Worm (Caenorhabditis elegans) whole organism, L1 larva: ENCODE data around the gene nhr-1.

Source experiments
- C16A3.4 ChIP-seq: fragments of 150-350 bp; optimal IDR thresholded peaks from 2 replicates; lab custom pipeline; 2014; ENCODE audit warnings: missing biosample characterization, missing genetic modification characterization
- F16B12.6 ChIP-seq: fragments of 150-350 bp; optimal IDR thresholded peaks from 2 replicates; lab custom pipeline; 2014; ENCODE audit warnings: missing biosample characterization, missing genetic modification characterization
- Y116A8C.19 ChIP-seq: sonication (generic microtip); optimal IDR thresholded peaks from 2 replicates; lab custom pipeline; 2016; ENCODE audit warnings: missing compliant biosample characterization, missing genetic modification characterization, borderline replicate concordance
- aha-1 ChIP-seq: fragments of 150-350 bp; optimal IDR thresholded peaks from 2 replicates; lab custom pipeline; 2014; ENCODE audit warnings: missing biosample characterization, missing genetic modification characterization
- alr-1 ChIP-seq: fragments of 200-800 bp; sonication (Bioruptor generic); optimal IDR thresholded peaks from 2 replicates; lab custom pipeline; 2018; ENCODE audit warnings: borderline replicate concordance, mild to moderate bottlenecking, missing genetic modification characterization, missing compliant biosample characterization
- aly-2 ChIP-seq: fragments of 150-350 bp; optimal IDR thresholded peaks from 2 replicates; lab custom pipeline; 2014; ENCODE audit warnings: missing biosample characterization, missing genetic modification characterization
- ama-1 ChIP-seq: fragments of 150-350 bp; optimal IDR thresholded peaks from 2 replicates; lab custom pipeline; 2014
- blmp-1 ChIP-seq: fragments of 150-350 bp; optimal IDR thresholded peaks from 2 replicates; lab custom pipeline; 2014; ENCODE audit warnings: missing biosample characterization, missing genetic modification characterization
- ceh-63 ChIP-seq: fragments of 200-800 bp; sonication (Bioruptor generic); optimal IDR thresholded peaks from 2 replicates; lab custom pipeline; 2018; ENCODE audit warnings: mild to moderate bottlenecking, missing genetic modification characterization, missing compliant biosample characterization
- ceh-82 ChIP-seq, 3 experiments: fragments of 150-350 bp in 1 of 3; sonication (generic microtip) in 2 of 3; optimal IDR thresholded peaks; 2 replicates each; lab custom pipeline; 2014 to 2017; ENCODE audit warnings: missing biosample characterization in 3 of 3, missing genetic modification characterization in 3 of 3
- ces-1 ChIP-seq: fragments of 150-350 bp; optimal IDR thresholded peaks from 2 replicates; lab custom pipeline; 2014; ENCODE audit warnings: missing biosample characterization, missing genetic modification reagents, missing genetic modification characterization
- dpl-1 ChIP-seq, 3 experiments: fragments of 150-350 bp in 2 of 3; sonication (generic microtip) in 1 of 3; optimal IDR thresholded peaks; 2 replicates each; lab custom pipeline; 2014 to 2017; ENCODE audit warnings: missing biosample characterization in 3 of 3, missing genetic modification characterization in 3 of 3, missing genetic modification reagents in 3 of 3
- dsc-1 ChIP-seq: sonication (generic microtip); optimal IDR thresholded peaks from 2 replicates; lab custom pipeline; 2016; ENCODE audit warnings: mild to moderate bottlenecking, missing genetic modification characterization, missing compliant biosample characterization
- efl-1 ChIP-seq, 4 experiments: fragments of 150-350 bp; optimal IDR thresholded peaks in 3 of 4; peaks in 1 of 4; 1 replicate in 1 of 4; 2 replicates in 3 of 4; lab custom pipeline; 2014; ENCODE audit warnings: missing biosample characterization in 2 of 4, missing genetic modification characterization in 2 of 4, missing genetic modification reagents in 2 of 4
- efl-3 ChIP-seq: fragments of 200-800 bp; sonication (Bioruptor generic); optimal IDR thresholded peaks from 2 replicates; lab custom pipeline; 2018; ENCODE audit warnings: mild to moderate bottlenecking, missing genetic modification characterization, missing compliant biosample characterization
- egl-13 ChIP-seq: sonication (generic microtip); optimal IDR thresholded peaks from 2 replicates; lab custom pipeline; 2016; ENCODE audit warnings: missing genotype, missing genetic modification reagents, missing genetic modification characterization, missing compliant biosample characterization
- elt-2 ChIP-seq: sonication (generic microtip); optimal IDR thresholded peaks from 2 replicates; lab custom pipeline; 2016; ENCODE audit warnings: missing genetic modification characterization, mild to moderate bottlenecking, inconsistent platforms, missing compliant biosample characterization, missing genetic modification reagents
- ets-5 ChIP-seq: fragments of 200-800 bp; sonication (Bioruptor generic); IDR thresholded peaks from 2 replicates; pipeline ENCODE4 v1.3.6; 2022; ENCODE audit warnings: missing genetic modification characterization, missing compliant biosample characterization
- fkh-4 ChIP-seq: sonication (generic microtip); optimal IDR thresholded peaks from 2 replicates; lab custom pipeline; 2016; ENCODE audit warnings: missing compliant biosample characterization, missing genetic modification characterization, borderline replicate concordance
- fos-1 ChIP-seq: fragments of 150-350 bp; optimal IDR thresholded peaks from 2 replicates; lab custom pipeline; 2014; ENCODE audit warnings: missing biosample characterization, missing genetic modification characterization
- grh-1 ChIP-seq: fragments of 200-800 bp; sonication (Bioruptor generic); IDR thresholded peaks from 2 replicates; pipeline ENCODE4 v1.3.6; 2022; ENCODE audit warnings: missing genetic modification reagents, missing genetic modification characterization, missing compliant biosample characterization
- hlh-4 ChIP-seq: sonication (generic microtip); optimal IDR thresholded peaks from 2 replicates; lab custom pipeline; 2016; ENCODE audit warnings: mild to moderate bottlenecking, missing genetic modification characterization, missing compliant biosample characterization
- hpl-2 ChIP-seq: fragments of 150-350 bp; optimal IDR thresholded peaks from 2 replicates; lab custom pipeline; 2014; ENCODE audit warnings: missing biosample characterization, missing genetic modification reagents, missing genetic modification characterization
- irx-1 ChIP-seq: sonication (generic microtip); optimal IDR thresholded peaks from 2 replicates; lab custom pipeline; 2016; ENCODE audit warnings: missing genetic modification characterization, missing compliant biosample characterization
- jun-1 ChIP-seq: fragments of 150-350 bp; optimal IDR thresholded peaks from 2 replicates; lab custom pipeline; 2014; ENCODE audit warnings: missing biosample characterization, missing genetic modification reagents, missing genetic modification characterization
- lin-13 ChIP-seq: fragments of 150-350 bp; optimal IDR thresholded peaks from 2 replicates; lab custom pipeline; 2014; ENCODE audit warnings: missing biosample characterization, missing genetic modification reagents, missing genetic modification characterization
- lin-14 ChIP-seq: fragments of 200-800 bp; sonication (Bioruptor generic); optimal IDR thresholded peaks from 2 replicates; lab custom pipeline; 2018; ENCODE audit warnings: mild to moderate bottlenecking, missing genetic modification characterization, moderate library complexity, missing compliant biosample characterization
- lin-15B ChIP-seq: fragments of 150-350 bp; sonication (generic microtip); optimal IDR thresholded peaks from 3 replicates; lab custom pipeline; 2014; ENCODE audit warnings: missing biosample characterization, missing genetic modification characterization
- lir-3 ChIP-seq: sonication (generic microtip); optimal IDR thresholded peaks from 2 replicates; lab custom pipeline; 2016; ENCODE audit warnings: mild to moderate bottlenecking, missing genetic modification characterization, moderate library complexity, missing compliant biosample characterization; ENCODE audit not compliant: poor library complexity
- mab-9 ChIP-seq: fragments of 200-800 bp; sonication (Bioruptor generic); IDR thresholded peaks from 2 replicates; pipeline ENCODE4 v1.3.6; 2022; ENCODE audit warnings: missing genetic modification reagents, missing genetic modification characterization, missing compliant biosample characterization
- mdl-1 ChIP-seq, 2 experiments: fragments of 150-350 bp; optimal IDR thresholded peaks; 2 replicates each; lab custom pipeline; 2014 to 2017; ENCODE audit warnings: missing biosample characterization in 2 of 2, missing genetic modification characterization in 2 of 2, inconsistent platforms in 1 of 2
- mep-1 ChIP-seq: fragments of 150-350 bp; optimal IDR thresholded peaks from 2 replicates; lab custom pipeline; 2014; ENCODE audit warnings: missing biosample characterization, missing genetic modification characterization
- nhr-11 ChIP-seq: fragments of 150-350 bp; optimal IDR thresholded peaks from 2 replicates; lab custom pipeline; 2014; ENCODE audit warnings: missing biosample characterization, missing genetic modification characterization
- nhr-19 ChIP-seq: fragments of 200-800 bp; sonication (Bioruptor generic); conservative IDR thresholded peaks from 2 replicates; pipeline ENCODE4 v1.3.6; 2022; ENCODE audit warnings: missing genetic modification characterization, missing compliant biosample characterization
- nhr-20 ChIP-seq: sonication (generic microtip); optimal IDR thresholded peaks from 2 replicates; lab custom pipeline; 2016; ENCODE audit warnings: mild to moderate bottlenecking, missing genetic modification characterization, missing compliant biosample characterization
- nhr-237 ChIP-seq: fragments of 150-350 bp; optimal IDR thresholded peaks from 2 replicates; lab custom pipeline; 2014; ENCODE audit warnings: missing biosample characterization, missing genetic modification characterization
- nhr-71 ChIP-seq: sonication (generic microtip); optimal IDR thresholded peaks from 2 replicates; lab custom pipeline; 2016; ENCODE audit warnings: mild to moderate bottlenecking, missing genetic modification characterization, moderate library complexity, missing compliant biosample characterization
- nhr-76 ChIP-seq: sonication (generic microtip); optimal IDR thresholded peaks from 2 replicates; lab custom pipeline; 2017; ENCODE audit warnings: missing biosample characterization, missing genetic modification characterization
- nhr-84 ChIP-seq: sonication (generic microtip); optimal IDR thresholded peaks from 2 replicates; lab custom pipeline; 2017; ENCODE audit warnings: missing biosample characterization, missing genetic modification characterization
- nhr-90 ChIP-seq: sonication (generic microtip); optimal IDR thresholded peaks from 2 replicates; lab custom pipeline; 2016; ENCODE audit warnings: mild to moderate bottlenecking, missing genetic modification characterization, missing compliant biosample characterization; ENCODE audit not compliant: poor library complexity
- rnt-1 ChIP-seq: sonication (generic microtip); optimal IDR thresholded peaks from 2 replicates; lab custom pipeline; 2016; ENCODE audit warnings: mild to moderate bottlenecking, missing genetic modification characterization, moderate library complexity, missing compliant biosample characterization
- sptf-1 ChIP-seq: fragments of 150-350 bp; optimal IDR thresholded peaks from 2 replicates; lab custom pipeline; 2014; ENCODE audit warnings: missing biosample characterization, missing genetic modification characterization
- tlp-1 ChIP-seq: fragments of 150-350 bp; optimal IDR thresholded peaks from 2 replicates; lab custom pipeline; 2014; ENCODE audit warnings: missing biosample characterization, missing genetic modification characterization
- unc-130 ChIP-seq: fragments of 150-350 bp; optimal IDR thresholded peaks from 2 replicates; lab custom pipeline; 2017; ENCODE audit warnings: missing biosample characterization, missing genetic modification characterization, inconsistent platforms
- unc-30 ChIP-seq: sonication (generic microtip); optimal IDR thresholded peaks from 2 replicates; lab custom pipeline; 2017; ENCODE audit warnings: missing biosample characterization, missing genetic modification characterization
- unc-62 ChIP-seq: fragments of 150-350 bp; optimal IDR thresholded peaks from 2 replicates; lab custom pipeline; 2014; ENCODE audit warnings: missing biosample characterization, missing genetic modification reagents, missing genetic modification characterization
- unc-86 ChIP-seq: sonication (generic microtip); optimal IDR thresholded peaks from 2 replicates; lab custom pipeline; 2016; ENCODE audit warnings: missing genetic modification characterization, missing compliant biosample characterization
- unc-98 ChIP-seq: fragments of 200-800 bp; sonication (Bioruptor generic); IDR thresholded peaks from 2 replicates; pipeline ENCODE4 v1.3.6; 2022; ENCODE audit warnings: missing genetic modification characterization, missing compliant biosample characterization
- zip-4 ChIP-seq: fragments of 200-800 bp; sonication (Bioruptor generic); optimal IDR thresholded peaks from 2 replicates; lab custom pipeline; 2018; ENCODE audit warnings: mild to moderate bottlenecking, missing genetic modification characterization, moderate library complexity, missing compliant biosample characterization

nhr-1 gene

DNA sequence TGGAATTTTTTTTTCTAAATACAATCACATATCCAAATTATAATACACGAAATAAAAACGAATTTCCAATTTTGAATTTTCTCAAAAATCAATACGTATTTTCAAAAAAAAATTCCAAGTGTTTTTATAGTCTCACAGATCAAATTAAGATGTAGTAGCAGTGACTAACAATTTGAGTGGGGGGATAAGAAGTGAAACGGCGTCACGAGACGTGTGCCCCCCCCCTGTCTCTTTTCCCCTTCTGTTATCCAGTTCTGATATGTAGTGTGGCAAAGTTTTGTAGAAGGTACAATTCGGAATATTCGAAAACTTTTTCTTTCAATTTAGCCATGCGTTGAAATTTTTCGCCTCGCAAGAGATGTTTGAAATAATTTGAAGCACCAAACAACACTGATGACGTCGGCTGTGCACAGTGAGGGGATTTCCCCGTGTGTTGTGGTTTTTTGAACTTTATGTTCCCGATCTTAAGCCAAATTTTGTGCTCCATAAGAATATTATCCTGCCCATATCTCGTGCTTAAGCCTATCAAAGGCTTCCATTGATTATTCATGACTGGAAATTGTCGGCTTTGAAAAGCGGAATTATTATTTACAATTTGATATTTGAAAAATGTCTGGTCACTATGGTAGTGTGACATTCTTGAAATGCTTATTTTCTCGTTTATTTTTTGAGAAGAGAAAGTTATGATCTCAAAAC, 1.5 kb downstream of the nhr-1 start (continued):
- TF ChIP-seq fos-1 (tag; lab: Kevin White, UChicago) (no peak), hpl-2 (GFP tag; lab: Kevin White, UChicago) (no peak), lir-3 (no peak), unc-130 (peak; percentile 16), ets-5 (GFP tag; lab: Robert Waterston, UW) (no peak), sptf-1 (no peak), mep-1 (tag; lab: Kevin White, UChicago) (no peak), mdl-1 (tag; optimal IDR thresholded peaks at IDR 0.05; lab: Kevin White, UChicago) (peak in 1 of 2 experiments; percentile 21), irx-1 (no peak), nhr-71 (tag; lab: Kevin White, UChicago) (peak; percentile 26), zip-4 (GFP tag; lab: Kevin White, UChicago) (no peak), unc-30 (no peak), elt-2 (no peak), nhr-11 (tag; lab: Kevin White, UChicago) (no peak), mab-9 (no peak), efl-3 (GFP tag; lab: Kevin White, UChicago) (no peak), rnt-1 (tag; lab: Kevin White, UChicago) (no peak), nhr-84 (tag; lab: Kevin White, UChicago) (no peak), alr-1 (tag; lab: Kevin White, UChicago) (no peak), ceh-63 (GFP tag; lab: Kevin White, UChicago) (no peak), fkh-4 (tag; lab: Kevin White, UChicago) (no peak), ceh-82 (tag; optimal IDR thresholded peaks at IDR 0.05; lab: Kevin White, UChicago) (no peak), grh-1 (GFP tag; lab: Robert Waterston, UW) (no peak), jun-1 (tag; lab: Kevin White, UChicago) (no peak), aly-2 (tag; lab: Kevin White, UChicago) (no peak), blmp-1 (peak; percentile 94), nhr-20 (tag; lab: Kevin White, UChicago) (peak; percentile 45), tlp-1 (tag; lab: Kevin White, UChicago) (no peak), egl-13 (tag; lab: Kevin White, UChicago) (no peak), ama-1 (no peak), nhr-19 (GFP tag; lab: Robert Waterston, UW) (no peak), nhr-90 (no peak), dpl-1 (GFP tag; optimal IDR thresholded peaks at IDR 0.05; lab: Kevin White, UChicago) (no peak), hlh-4 (no peak), dsc-1 (tag; lab: Kevin White, UChicago) (peak; percentile 80), nhr-237 (tag; lab: Kevin White, UChicago) (no peak), nhr-76 (no peak), ces-1 (GFP tag; lab: Kevin White, UChicago) (no peak), unc-98 (GFP tag; lab: Robert Waterston, UW) (no peak), Y116A8C.19 (no peak), F16B12.6 (tag; lab: Kevin White, UChicago) (no peak), unc-62 (GFP tag; lab: Kevin White, UChicago) (no peak), C16A3.4 (tag; lab: Kevin White, UChicago) (no peak), aha-1 (tag; lab: Kevin White, UChicago) (no peak), unc-86 (no peak), lin-13 (no peak), lin-15B (tag; lab: Kevin White, UChicago) (no peak), efl-1 (optimal IDR thresholded peaks at IDR 0.05; lab: Kevin White, UChicago) (no peak), efl-1 (GFP tag; optimal IDR thresholded peaks at IDR 0.05 in 1 of 2; lab: Kevin White, UChicago) (no peak), lin-14 (GFP tag; lab: Kevin White, UChicago) (peak; percentile 49)
